Worm (Caenorhabditis elegans): Measurements from ENCODE around the gene lipl-5.

DNA sequence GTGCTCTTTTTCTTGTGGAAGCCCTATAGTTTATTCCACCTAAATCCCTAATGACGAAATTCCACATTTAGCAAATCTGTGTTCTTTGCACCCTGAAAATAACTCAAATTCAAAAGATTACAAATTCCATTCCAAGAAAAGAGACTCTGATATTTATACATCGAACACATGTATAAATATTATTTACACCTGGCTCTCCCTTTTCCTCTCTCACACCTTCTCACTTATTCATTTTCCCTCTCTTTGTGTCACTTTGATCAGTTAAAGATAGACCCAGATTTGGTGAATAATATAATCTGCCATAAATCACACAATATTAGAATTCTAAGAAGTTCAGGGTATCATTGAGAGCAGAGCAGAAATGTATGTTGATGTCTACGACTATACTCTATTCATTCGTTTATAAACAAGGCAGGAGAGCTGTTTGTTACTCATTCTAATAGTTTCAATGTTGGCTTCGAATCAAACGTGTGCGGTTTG, 6.7 kb downstream of the lipl-5 start, which contains the start of gene nhr-254:
- TF ChIP-seq him-1 (tag; optimal IDR thresholded peaks at IDR 0.05) (no peak), W03F9.2 (tag; optimal IDR thresholded peaks at IDR 0.05) (no peak)

Measured in whole organism, L4/young adult.